Worm (Caenorhabditis elegans): ENCODE data around the gene nhr-164.
"Not testable (repeated sequence)": the region's sequence is repeated elsewhere in the genome, so short reads cannot be mapped to it uniquely, and the experiment has no call there.

The nhr-164 gene

DNA sequence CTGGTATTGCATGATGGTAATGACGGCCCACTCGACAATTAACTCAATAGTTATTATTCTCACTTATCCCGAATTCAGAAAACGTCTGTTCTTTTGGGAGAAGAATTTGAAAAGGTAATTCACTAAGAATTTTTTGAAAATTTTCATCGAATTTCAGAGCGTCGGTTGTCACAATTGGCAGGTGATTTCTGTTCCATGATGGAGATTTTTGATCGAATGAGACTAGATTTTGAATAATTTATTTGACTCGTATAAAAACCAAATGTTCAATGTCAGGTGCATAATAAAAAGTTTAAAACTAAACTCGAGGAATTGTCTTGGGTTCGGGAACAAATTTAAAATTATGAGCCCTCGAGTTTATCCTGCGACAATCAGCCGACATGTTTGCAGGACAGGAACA, 18.9 kb downstream of the nhr-164 start, which contains the start of gene sri-25:
Gene sri-25 (plus strand): TSS at position 301 of the 400 bp plus-strand sequence.
- TF ChIP-seq C17E4.6 (GFP tag; IDR thresholded peaks at IDR 0.05) (no peak), atf-7 (tag; optimal IDR thresholded peaks at IDR 0.05) (no peak), zim-3 (tag; optimal IDR thresholded peaks at IDR 0.05) (no peak), Y67H2A.10 (GFP tag; conservative IDR thresholded peaks at IDR 0.05) (no peak), T07F8.4 (tag; optimal IDR thresholded peaks at IDR 0.05) (no peak), F10E7.11 (tag; optimal IDR thresholded peaks at IDR 0.05) (no peak), madf-6 (GFP tag; IDR thresholded peaks at IDR 0.05) (no peak), ekl-4 (GFP tag; IDR thresholded peaks at IDR 0.05) (no peak)

ce11 chrV:15215175-15215574, 20.4 kb downstream of the nhr-164 start, which contains the start of gene sri-26:
Gene sri-26, plus strand, starts transcription at chrV:15215475.
- not testable (repeated sequence) for TF ChIP-seq Y53F4B.3 (GFP tag; IDR thresholded peaks at IDR 0.05); nhr-179 (tag; optimal IDR thresholded peaks at IDR 0.05); sptf-2 (GFP tag; optimal IDR thresholded peaks at IDR 0.05)

DNA sequence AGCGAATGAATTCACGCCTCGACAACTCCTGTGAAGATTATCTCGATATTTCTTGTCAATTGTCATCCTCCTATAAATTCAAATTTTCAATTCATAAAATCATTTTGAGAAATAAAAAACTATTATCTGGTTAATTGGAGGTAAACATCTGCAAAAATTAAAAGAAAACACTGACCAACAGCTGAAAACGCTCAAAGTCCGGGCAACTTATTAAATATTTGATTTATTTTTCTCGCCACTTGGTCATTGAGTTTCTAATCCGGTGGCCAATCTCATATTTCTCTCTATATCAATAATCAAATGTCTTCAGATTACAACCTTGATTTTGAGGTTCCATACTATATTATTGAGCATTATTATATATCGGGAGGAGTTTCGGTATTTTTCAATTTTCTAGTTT, 23.7 kb downstream of the nhr-164 start, which contains the start of gene sri-24:
Gene sri-24 (plus strand): TSS at position 301 of the 400 bp plus-strand sequence.
- not testable (repeated sequence) for TF ChIP-seq zfh-2 (GFP tag; conservative IDR thresholded peaks at IDR 0.05); ceh-40 (GFP tag; IDR thresholded peaks at IDR 0.05); F55B11.4 (tag; optimal IDR thresholded peaks at IDR 0.05; ENCODE audit: borderline replicate concordance, insufficient read depth)

- not testable (repeated sequence) for TF ChIP-seq lin-40 (tag; optimal IDR thresholded peaks at IDR 0.05); F33H1.4 (GFP tag; IDR thresholded peaks at IDR 0.05); F52B5.7 (tag; optimal IDR thresholded peaks at IDR 0.05)
Measured at ce11 chrV:15207681-15208080, 27.9 kb downstream of the nhr-164 start, which contains the start of gene C41G6.12. Gene C41G6.12, minus strand, starts transcription at chrV:15207781.

- TF ChIP-seq ztf-3 (GFP tag; optimal IDR thresholded peaks at IDR 0.05) (no peak), ekl-4 (GFP tag; IDR thresholded peaks at IDR 0.05) (no peak), hlh-12 (tag; optimal IDR thresholded peaks at IDR 0.05) (no peak), hlh-26 (GFP tag; conservative IDR thresholded peaks at IDR 0.05) (no peak), lin-35 (GFP tag; optimal IDR thresholded peaks at IDR 0.05) (no peak), athp-1 (tag; optimal IDR thresholded peaks at IDR 0.05) (no peak), mcd-1 (GFP tag; IDR thresholded peaks at IDR 0.05) (no peak), nfya-2 (GFP tag; IDR thresholded peaks at IDR 0.05) (no peak), ceh-40 (GFP tag; IDR thresholded peaks at IDR 0.05) (no peak), ztf-25 (GFP tag; IDR thresholded peaks at IDR 0.05) (no peak), lag-1 (GFP tag; IDR thresholded peaks at IDR 0.05) (no peak), bed-1 (GFP tag; IDR thresholded peaks at IDR 0.05) (no peak), B0336.3 (GFP tag; IDR thresholded peaks at IDR 0.05) (no peak), pbrm-1 (GFP tag; IDR thresholded peaks at IDR 0.05) (no peak), nhr-120 (GFP tag; IDR thresholded peaks at IDR 0.05) (no peak), F55B11.4 (tag; optimal IDR thresholded peaks at IDR 0.05; ENCODE audit: borderline replicate concordance, insufficient read depth) (no peak), fkh-3 (tag; optimal IDR thresholded peaks at IDR 0.05) (no peak), tbp1 (GFP tag; optimal IDR thresholded peaks at IDR 0.05) (no peak)
Measured at ce11 chrV:15199768-15200167, 35.8 kb downstream of the nhr-164 start, which contains the start of gene Y75B12B.10. Gene Y75B12B.10, plus strand, starts transcription at chrV:15200068.

Measured in whole organism, young adult.